Fruit fly (Drosophila melanogaster) whole organism, embryonic: Measurements from ENCODE around the gene Lgr3.

Experiments used
- Asciz ChIP-seq: fragments of 200-800 bp; sonication (Bioruptor generic); optimal IDR thresholded peaks from 2 replicates; lab custom pipeline; 2017; ENCODE audit warnings: missing biosample characterization, mild to moderate bottlenecking, missing genetic modification characterization, missing genetic modification reagents
- Atf6 ChIP-seq: fragments of 200-800 bp; sonication (Bioruptor generic); IDR thresholded peaks from 2 replicates; pipeline ENCODE4 v1.3.6; 2022; ENCODE audit warnings: missing biosample characterization, missing genetic modification characterization
- Awh ChIP-seq: fragments of 200-800 bp; sonication (Bioruptor generic); IDR thresholded peaks from 2 replicates; pipeline ENCODE4, ENCODE4 v1.3.6; 2022; ENCODE audit warnings: missing biosample characterization, missing genetic modification characterization
- CG10267 ChIP-seq: fragments of 200-800 bp; sonication (Bioruptor generic); optimal IDR thresholded peaks from 2 replicates; lab custom pipeline; 2018; ENCODE audit warnings: missing biosample characterization, mild to moderate bottlenecking, missing genetic modification characterization, moderate library complexity
- CG10565 ChIP-seq: fragments of 200-800 bp; sonication (Bioruptor generic); optimal IDR thresholded peaks from 3 replicates; lab custom pipeline; 2016; ENCODE audit warnings: missing biosample characterization, mild to moderate bottlenecking, missing genetic modification characterization
- CG1603 ChIP-seq: fragments of 200-800 bp; sonication (Bioruptor generic); optimal IDR thresholded peaks from 2 replicates; lab custom pipeline; 2019; ENCODE audit warnings: missing biosample characterization, mild to moderate bottlenecking, missing genetic modification characterization, moderate library complexity
- CG1832 ChIP-seq: fragments of 200-800 bp; sonication (Bioruptor generic); optimal IDR thresholded peaks from 2 replicates; lab custom pipeline; 2017; ENCODE audit warnings: missing biosample characterization, mild to moderate bottlenecking, missing genetic modification characterization, inconsistent platforms
- CG18476 ChIP-seq: fragments of 200-800 bp; sonication (Bioruptor generic); optimal IDR thresholded peaks from 2 replicates; lab custom pipeline; 2016; ENCODE audit warnings: missing biosample characterization, mild to moderate bottlenecking, missing genetic modification characterization
- CG2875 ChIP-seq: fragments of 200-800 bp; sonication (Bioruptor generic); optimal IDR thresholded peaks from 2 replicates; lab custom pipeline; 2017; ENCODE audit warnings: missing biosample characterization, mild to moderate bottlenecking, missing genetic modification characterization, missing genetic modification reagents
- CG3995 ChIP-seq: fragments of 200-800 bp; sonication (Bioruptor generic); optimal IDR thresholded peaks from 3 replicates; lab custom pipeline; 2016; ENCODE audit warnings: missing biosample characterization, missing genetic modification characterization
- CG42726 ChIP-seq: fragments of 200-800 bp; sonication (Bioruptor generic); IDR thresholded peaks from 2 replicates; pipeline ENCODE4 v1.3.6; 2022; ENCODE audit warnings: missing biosample characterization, missing genetic modification characterization; ENCODE audit not compliant: partially characterized antibody
- CG4282 ChIP-seq: fragments of 200-800 bp; sonication (Bioruptor generic); optimal IDR thresholded peaks from 2 replicates; lab custom pipeline; 2016; ENCODE audit warnings: missing biosample characterization, missing genetic modification characterization
- CG4328 ChIP-seq: fragments of 200-800 bp; sonication (Bioruptor generic); optimal IDR thresholded peaks from 3 replicates; lab custom pipeline; 2017; ENCODE audit warnings: missing biosample characterization, missing genetic modification reagents, missing genetic modification characterization
- CG4707 ChIP-seq: fragments of 200-800 bp; sonication (Bioruptor generic); optimal IDR thresholded peaks from 2 replicates; lab custom pipeline; 2018; ENCODE audit warnings: missing biosample characterization, mild to moderate bottlenecking, missing genetic modification characterization, moderate library complexity
- CG7745 ChIP-seq: fragments of 200-800 bp; sonication (Bioruptor generic); optimal IDR thresholded peaks from 2 replicates; lab custom pipeline; 2018; ENCODE audit warnings: missing biosample characterization, mild to moderate bottlenecking, missing genetic modification characterization, moderate library complexity
- H2.0 ChIP-seq: fragments of 200-800 bp; sonication (Bioruptor generic); IDR thresholded peaks from 2 replicates; pipeline ENCODE4 v1.3.6; 2022; ENCODE audit warnings: missing biosample characterization, missing genetic modification characterization
- HHEX ChIP-seq: fragments of 200-800 bp; sonication (Bioruptor generic); optimal IDR thresholded peaks from 3 replicates; lab custom pipeline; 2017; ENCODE audit warnings: missing biosample characterization, mild to moderate bottlenecking, missing genetic modification characterization, missing genetic modification reagents
- HLHmδ ChIP-seq: fragments of 200-800 bp; sonication (Bioruptor generic); optimal IDR thresholded peaks from 2 replicates; lab custom pipeline; 2018; ENCODE audit warnings: missing biosample characterization, mild to moderate bottlenecking, missing genetic modification characterization, moderate library complexity
- Hey ChIP-seq: fragments of 200-800 bp; sonication (Bioruptor generic); optimal IDR thresholded peaks from 3 replicates; lab custom pipeline; 2018; ENCODE audit warnings: missing biosample characterization, mild to moderate bottlenecking, missing genetic modification characterization
- HmgZ ChIP-seq: fragments of 200-800 bp; sonication (Bioruptor generic); optimal IDR thresholded peaks from 2 replicates; lab custom pipeline; 2018; ENCODE audit warnings: missing biosample characterization, mild to moderate bottlenecking, missing genetic modification characterization
- Kr ChIP-seq: fragments of 200-800 bp; sonication (Bioruptor generic); optimal IDR thresholded peaks from 2 replicates; lab custom pipeline; 2017; ENCODE audit warnings: missing biosample characterization, mild to moderate bottlenecking, missing genetic modification characterization
- Lim3 ChIP-seq: fragments of 200-800 bp; sonication (Bioruptor generic); IDR thresholded peaks from 2 replicates; pipeline ENCODE4 v1.3.6; 2022; ENCODE audit warnings: missing biosample characterization, missing genetic modification characterization
- NK7.1 ChIP-seq: fragments of 200-800 bp; sonication (Bioruptor generic); optimal IDR thresholded peaks from 3 replicates; lab custom pipeline; 2016; ENCODE audit warnings: missing biosample characterization, missing genetic modification characterization
- Nf-YA ChIP-seq: fragments of 200-800 bp; sonication (Bioruptor generic); IDR thresholded peaks from 2 replicates; pipeline ENCODE4 v1.3.6; 2022; ENCODE audit warnings: missing biosample characterization, missing genetic modification characterization
- Oli ChIP-seq: fragments of 200-800 bp; sonication (Bioruptor generic); optimal IDR thresholded peaks from 2 replicates; lab custom pipeline; 2018; ENCODE audit warnings: missing biosample characterization, mild to moderate bottlenecking, missing genetic modification characterization, moderate library complexity
- Sry-β ChIP-seq: fragments of 200-800 bp; sonication (Bioruptor generic); optimal IDR thresholded peaks from 2 replicates; lab custom pipeline; 2018; ENCODE audit warnings: missing biosample characterization, mild to moderate bottlenecking, missing genetic modification characterization, moderate library complexity
- TFAM ChIP-seq: fragments of 200-800 bp; sonication (Bioruptor generic); optimal IDR thresholded peaks from 2 replicates; lab custom pipeline; 2017; ENCODE audit warnings: missing biosample characterization, missing genetic modification characterization, inconsistent platforms
- Tbp ChIP-seq: fragments of >200 bp; optimal IDR thresholded peaks from 2 replicates; lab custom pipeline; 2018; ENCODE audit warnings: missing biosample characterization, missing genetic modification characterization
- Trl ChIP-seq, 3 experiments: fragments of >200 bp in 2 of 3; fragments of 200-800 bp in 1 of 3; sonication (Bioruptor generic) in 1 of 3; optimal IDR thresholded peaks; 2 replicates in 1 of 3; 3 replicates in 2 of 3; lab custom pipeline; 2016 to 2017; ENCODE audit warnings: missing biosample characterization in 1 of 3, missing genetic modification characterization in 1 of 3
- ase ChIP-seq: fragments of 200-800 bp; sonication (Bioruptor generic); IDR thresholded peaks from 3 replicates; pipeline ENCODE4 v1.3.6; 2022; ENCODE audit warnings: missing biosample characterization, missing genetic modification characterization
- az2 ChIP-seq: fragments of 200-800 bp; sonication (Bioruptor generic); optimal IDR thresholded peaks from 3 replicates; lab custom pipeline; 2016; ENCODE audit warnings: missing biosample characterization, missing genetic modification characterization
- chn ChIP-seq: fragments of 200-800 bp; sonication (Bioruptor generic); optimal IDR thresholded peaks from 2 replicates; lab custom pipeline; 2016; ENCODE audit warnings: missing biosample characterization, missing genetic modification characterization
- dmrt99B ChIP-seq: fragments of 200-800 bp; sonication (Bioruptor generic); optimal IDR thresholded peaks from 2 replicates; lab custom pipeline; 2018; ENCODE audit warnings: missing biosample characterization, mild to moderate bottlenecking, missing genetic modification characterization, moderate library complexity
- fru ChIP-seq: fragments of >200 bp; optimal IDR thresholded peaks from 2 replicates; lab custom pipeline; 2017
- mirr ChIP-seq: fragments of 200-800 bp; sonication (Bioruptor generic); optimal IDR thresholded peaks from 3 replicates; lab custom pipeline; 2018; ENCODE audit warnings: missing biosample characterization, mild to moderate bottlenecking, missing genetic modification characterization
- nerfin-1 ChIP-seq: fragments of 200-800 bp; sonication (Bioruptor generic); optimal IDR thresholded peaks from 3 replicates; lab custom pipeline; 2019; ENCODE audit warnings: missing biosample characterization, mild to moderate bottlenecking, missing genetic modification characterization, moderate library complexity
- otp ChIP-seq: fragments of 200-800 bp; sonication (Bioruptor generic); IDR thresholded peaks from 3 replicates; pipeline ENCODE4, ENCODE4 v1.3.6; 2022; ENCODE audit warnings: missing biosample characterization, missing genetic modification characterization
- pb ChIP-seq: fragments of 200-800 bp; sonication (Bioruptor generic); optimal IDR thresholded peaks from 3 replicates; lab custom pipeline; 2016; ENCODE audit warnings: missing biosample characterization, missing genetic modification characterization
- prd ChIP-seq, 3 experiments: fragments of >200 bp in 2 of 3; fragments of 200-800 bp in 1 of 3; sonication (Bioruptor generic) in 1 of 3; optimal IDR thresholded peaks in 2 of 3; IDR thresholded peaks in 1 of 3; 2 replicates in 2 of 3; 3 replicates in 1 of 3; pipeline versions ENCODE4 v1.3.6 to Lab custom; 2017 to 2022; ENCODE audit warnings: missing biosample characterization in 1 of 3, missing genetic modification characterization in 1 of 3
- pros ChIP-seq: fragments of 200-800 bp; sonication (Bioruptor generic); optimal IDR thresholded peaks from 3 replicates; lab custom pipeline; 2019; ENCODE audit warnings: missing biosample characterization, mild to moderate bottlenecking, missing genetic modification characterization, moderate library complexity
- ranshi ChIP-seq: fragments of 200-800 bp; sonication (Bioruptor generic); IDR thresholded peaks from 2 replicates; pipeline ENCODE4 v1.3.6; 2022; ENCODE audit warnings: missing biosample characterization, missing genetic modification characterization
- seq ChIP-seq: fragments of 200-800 bp; sonication (Bioruptor generic); IDR thresholded peaks from 2 replicates; pipeline ENCODE4 v1.3.6; 2022; ENCODE audit warnings: missing biosample characterization, missing genetic modification characterization
- sim ChIP-seq: fragments of 200-800 bp; sonication (Bioruptor generic); IDR thresholded peaks from 2 replicates; pipeline ENCODE4 v1.3.6; 2022; ENCODE audit warnings: missing biosample characterization, missing genetic modification characterization
- tap ChIP-seq: fragments of 200-800 bp; optimal IDR thresholded peaks from 3 replicates; lab custom pipeline; 2019; ENCODE audit warnings: missing biosample characterization, mild to moderate bottlenecking, missing genetic modification characterization, moderate library complexity
- tup ChIP-seq: fragments of 200-800 bp; sonication (Bioruptor generic); optimal IDR thresholded peaks from 2 replicates; lab custom pipeline; 2016; ENCODE audit warnings: missing biosample characterization, mild to moderate bottlenecking, missing genetic modification characterization, moderate library complexity
- wek ChIP-seq: fragments of 200-800 bp; sonication (Bioruptor generic); optimal IDR thresholded peaks from 3 replicates; lab custom pipeline; 2018; ENCODE audit warnings: missing biosample characterization, mild to moderate bottlenecking, missing genetic modification characterization, moderate library complexity
- zfh1 ChIP-seq: fragments of 200-800 bp; sonication (Bioruptor generic); IDR thresholded peaks from 3 replicates; pipeline ENCODE4 v1.3.6; 2022; ENCODE audit warnings: missing biosample characterization, missing genetic modification characterization
- zfh2 ChIP-seq: fragments of 200-800 bp; sonication (Bioruptor generic); optimal IDR thresholded peaks from 2 replicates; lab custom pipeline; 2016; ENCODE audit warnings: missing biosample characterization, missing genetic modification characterization

Lgr3 gene

dm6 chr3R:25646882-25647518 is 18.6 kb upstream of the Lgr3 start (continued):
- TF ChIP-seq Sry-β (GFP tag; lab: Kevin White, UChicago) (peak; percentile 86), CG4707 (GFP tag; lab: Kevin White, UChicago) (peak; percentile 62), CG7745 (tag; lab: Kevin White, UChicago) (peak; percentile 65), CG4328 (GFP tag; lab: Kevin White, UChicago) (peak; percentile 95), CG1832 (GFP tag; lab: Kevin White, UChicago) (peak; percentile 80), nerfin-1 (peak; percentile 89), fru (no peak), CG42726 (GFP tag; lab: Robert Waterston, UW) (peak; percentile 51; the same call in 1 of the 2 replicates), Atf6 (GFP tag; lab: Robert Waterston, UW) (peak; percentile 90), CG10267 (tag; lab: Kevin White, UChicago) (peak; percentile 88), pb (GFP tag; lab: Kevin White, UChicago) (peak; percentile 90), NK7.1 (GFP tag; lab: Kevin White, UChicago) (peak; percentile 93), otp (GFP tag; lab: Robert Waterston, UW) (peak; percentile 89), tap (tag; lab: Kevin White, UChicago) (peak; percentile 70), TFAM (peak; percentile 74), Tbp (no peak), az2 (peak; percentile 90), Kr (peak; percentile 74), HLHmδ (GFP tag; lab: Kevin White, UChicago) (peak; percentile 45), Nf-YA (GFP tag; lab: Robert Waterston, UW) (peak; percentile 63; the same call in 1 of the 2 replicates), pros (GFP tag; lab: Kevin White, UChicago) (peak; percentile 34), tup (peak; percentile 68), CG10565 (GFP tag; lab: Kevin White, UChicago) (peak; percentile 49), chn (GFP tag; lab: Kevin White, UChicago) (peak; percentile 95), prd (optimal IDR thresholded peaks at IDR 0.05; lab: Kevin White, UChicago) (no peak), prd (GFP tag; IDR thresholded peaks at IDR 0.05; lab: Robert Waterston, UW) (peak; percentile 96), H2.0 (GFP tag; lab: Robert Waterston, UW) (peak; percentile 91), Oli (tag; lab: Kevin White, UChicago) (peak; percentile 87), HHEX (GFP tag; lab: Kevin White, UChicago) (peak; percentile 87), CG18476 (GFP tag; lab: Kevin White, UChicago) (peak; percentile 74), CG4282 (GFP tag; lab: Kevin White, UChicago) (peak; percentile 94), Lim3 (peak; percentile 73), ranshi (GFP tag; lab: Robert Waterston, UW) (peak; percentile 93), Hey (peak; percentile 77), Trl (optimal IDR thresholded peaks at IDR 0.05; lab: Kevin White, UChicago) (peak; percentile 51 to 70), Trl (GFP tag; optimal IDR thresholded peaks at IDR 0.05; lab: Kevin White, UChicago) (peak; percentile 97), mirr (peak; percentile 92), wek (GFP tag; lab: Kevin White, UChicago) (peak; percentile 74), zfh2 (peak; percentile 98), dmrt99B (peak; percentile 85), HmgZ (tag; lab: Kevin White, UChicago) (peak; percentile 97), CG3995 (GFP tag; lab: Kevin White, UChicago) (peak; percentile 57), zfh1 (peak; percentile 91), CG1603 (tag; lab: Kevin White, UChicago) (peak; percentile 95), Awh (peak; percentile 63; the same call in 1 of the 2 replicates), sim (GFP tag; lab: Robert Waterston, UW) (peak; percentile 65; the same call in 1 of the 2 replicates), Asciz (GFP tag; lab: Kevin White, UChicago) (peak; percentile 63), CG2875 (GFP tag; lab: Kevin White, UChicago) (peak; percentile 79), seq (peak; percentile 93), ase (GFP tag; lab: Robert Waterston, UW) (peak; percentile 72)
